Fruit fly (Drosophila melanogaster): ENCODE data around the gene hoip.
A peak's percentile ranks its signal among the peaks of the same experiment; 100 is the strongest.

Gene hoip

dm6 chr2L:9677101-9677500 lies 22.5 kb upstream of the hoip start (continued):
- TF ChIP-seq Bteb2 (GFP tag; optimal IDR thresholded peaks at IDR 0.05) (no peak), jing (GFP tag; optimal IDR thresholded peaks at IDR 0.05) (no peak), grn (GFP tag; optimal IDR thresholded peaks at IDR 0.05) (no peak), CG9876 (GFP tag; optimal IDR thresholded peaks at IDR 0.05) (no peak), tgo (GFP tag; IDR thresholded peaks at IDR 0.05) (no peak), Adf1 (GFP tag; IDR thresholded peaks at IDR 0.05) (no peak), sob (GFP tag; IDR thresholded peaks at IDR 0.05) (no peak), Camta (GFP tag; optimal IDR thresholded peaks at IDR 0.05) (no peak), CG1832 (GFP tag; optimal IDR thresholded peaks at IDR 0.05) (no peak), CG18011 (GFP tag; optimal IDR thresholded peaks at IDR 0.05) (no peak), CG3281 (GFP tag; optimal IDR thresholded peaks at IDR 0.05) (no peak), slou (GFP tag; optimal IDR thresholded peaks at IDR 0.05) (no peak), Ssrp (tag; optimal IDR thresholded peaks at IDR 0.05) (no peak), CG14667 (GFP tag; IDR thresholded peaks at IDR 0.05) (no peak), Nf-YA (GFP tag; IDR thresholded peaks at IDR 0.05) (no peak), Hr51 (GFP tag; optimal IDR thresholded peaks at IDR 0.05) (no peak), cg (GFP tag; optimal IDR thresholded peaks at IDR 0.05) (peak; percentile 40), CG9727 (GFP tag; optimal IDR thresholded peaks at IDR 0.05) (no peak), Kr (GFP tag; optimal IDR thresholded peaks at IDR 0.05) (no peak), hth (optimal IDR thresholded peaks at IDR 0.05) (no peak), crol (GFP tag; IDR thresholded peaks at IDR 0.05) (peak; percentile 54; the same call in 1 of the 2 replicates), lola (GFP tag; optimal IDR thresholded peaks at IDR 0.05) (no peak), CG15269 (tag; optimal IDR thresholded peaks at IDR 0.05) (peak; percentile 10), CG6765 (GFP tag; optimal IDR thresholded peaks at IDR 0.05) (no peak), Dip3 (GFP tag; optimal IDR thresholded peaks at IDR 0.05) (no peak), sd (tag; optimal IDR thresholded peaks at IDR 0.05) (peak; percentile 70), CoRest (tag; optimal IDR thresholded peaks at IDR 0.05) (no peak), CG9609 (GFP tag; optimal IDR thresholded peaks at IDR 0.05) (no peak), Dfd (GFP tag; optimal IDR thresholded peaks at IDR 0.05) (no peak), so (GFP tag; IDR thresholded peaks at IDR 0.05) (peak; percentile 47; the same call in 1 of the 3 replicates), CG15011 (GFP tag; optimal IDR thresholded peaks at IDR 0.05) (no peak), Pdp1 (GFP tag; optimal IDR thresholded peaks at IDR 0.05) (peak in 1 of 2 experiments; percentile 89), CG13424 (tag; optimal IDR thresholded peaks at IDR 0.05) (no peak), H15 (GFP tag; IDR thresholded peaks at IDR 0.05) (no peak), CG9437 (GFP tag; optimal IDR thresholded peaks at IDR 0.05) (no peak), Side (GFP tag; optimal IDR thresholded peaks at IDR 0.05) (no peak), CG13894 (tag; optimal IDR thresholded peaks at IDR 0.05) (peak; percentile 96), CG8290 (GFP tag; optimal IDR thresholded peaks at IDR 0.05) (no peak), CG8290 (tag; optimal IDR thresholded peaks at IDR 0.05) (peak in 1 of 2 experiments; percentile 14), Sry-β (GFP tag; optimal IDR thresholded peaks at IDR 0.05) (no peak), sim (GFP tag; IDR thresholded peaks at IDR 0.05) (no peak), Optix (GFP tag; IDR thresholded peaks at IDR 0.05) (no peak), exex (tag; optimal IDR thresholded peaks at IDR 0.05) (no peak), wdn (GFP tag; IDR thresholded peaks at IDR 0.05) (no peak), aop (GFP tag; IDR thresholded peaks at IDR 0.05) (no peak), CG12299 (tag; optimal IDR thresholded peaks at IDR 0.05) (no peak), wek (GFP tag; optimal IDR thresholded peaks at IDR 0.05) (no peak), br (optimal IDR thresholded peaks at IDR 0.05) (no peak), Jarid2 (GFP tag; optimal IDR thresholded peaks at IDR 0.05) (no peak), cato (GFP tag; optimal IDR thresholded peaks at IDR 0.05; ENCODE audit: borderline replicate concordance) (no peak), hbn (GFP tag; IDR thresholded peaks at IDR 0.05; ENCODE audit: partially characterized antibody) (no peak), NK7.1 (GFP tag; optimal IDR thresholded peaks at IDR 0.05) (no peak)

Measured in whole organism, embryonic.